Fruit fly (Drosophila melanogaster) whole organism, pupa: ENCODE results near the gene CG7290.

Source experiments
- CG12605 ChIP-seq: fragments of 200-800 bp; sonication (Bioruptor generic); IDR thresholded peaks from 2 replicates; pipeline ENCODE4 v1.3.6; 2022; ENCODE audit warnings: missing biosample characterization, missing genetic modification characterization
- CG13204 ChIP-seq: fragments of 200-800 bp; sonication (Bioruptor generic); optimal IDR thresholded peaks from 2 replicates; lab custom pipeline; 2018; ENCODE audit warnings: missing biosample characterization, mild to moderate bottlenecking, missing genetic modification characterization, moderate library complexity
- CG14655 ChIP-seq: fragments of 200-800 bp; sonication (Bioruptor generic); optimal IDR thresholded peaks from 3 replicates; lab custom pipeline; 2017; ENCODE audit warnings: mild to moderate bottlenecking, missing biosample characterization, missing genetic modification reagents, missing genetic modification characterization
- CG15710 ChIP-seq: fragments of 200-800 bp; sonication (Bioruptor generic); optimal IDR thresholded peaks from 2 replicates; lab custom pipeline; 2018; ENCODE audit warnings: missing biosample characterization, mild to moderate bottlenecking, missing genetic modification characterization, moderate library complexity
- CG34367 ChIP-seq: fragments of 200-800 bp; sonication (Bioruptor generic); optimal IDR thresholded peaks from 2 replicates; lab custom pipeline; 2018; ENCODE audit warnings: missing biosample characterization, mild to moderate bottlenecking, missing genetic modification characterization
- CG4496 ChIP-seq: fragments of 200-800 bp; sonication (Bioruptor generic); IDR thresholded peaks from 3 replicates; pipeline ENCODE4 v1.3.6; 2022; ENCODE audit warnings: missing biosample characterization, missing genetic modification characterization
- CG8159 ChIP-seq: fragments of 200-800 bp; sonication (Bioruptor generic); optimal IDR thresholded peaks from 3 replicates; lab custom pipeline; 2018; ENCODE audit warnings: missing biosample characterization, mild to moderate bottlenecking, missing genetic modification characterization, moderate library complexity
- CG8301 ChIP-seq: fragments of 200-800 bp; sonication (Bioruptor generic); optimal IDR thresholded peaks from 2 replicates; lab custom pipeline; 2018; ENCODE audit warnings: missing biosample characterization, mild to moderate bottlenecking, missing genetic modification characterization
- D1 ChIP-seq: fragments of 200-800 bp; sonication (Bioruptor generic); optimal IDR thresholded peaks from 2 replicates; lab custom pipeline; 2018; ENCODE audit warnings: missing biosample characterization, mild to moderate bottlenecking, missing genetic modification characterization, moderate library complexity
- EcR ChIP-seq: fragments of 200-800 bp; sonication (Bioruptor generic); optimal IDR thresholded peaks from 3 replicates; lab custom pipeline; 2019; ENCODE audit warnings: missing biosample characterization, missing genetic modification characterization, mild to moderate bottlenecking, moderate library complexity, missing genetic modification reagents
- Ets98B ChIP-seq: fragments of 200-800 bp; sonication (Bioruptor generic); IDR thresholded peaks from 2 replicates; pipeline ENCODE4 v1.3.6; 2022; ENCODE audit warnings: missing biosample characterization, missing genetic modification characterization
- Pif1B ChIP-seq: fragments of 200-800 bp; sonication (Bioruptor generic); optimal IDR thresholded peaks from 3 replicates; lab custom pipeline; 2016; ENCODE audit warnings: missing biosample characterization, missing genetic modification characterization
- gl ChIP-seq: fragments of 200-800 bp; sonication (Bioruptor generic); optimal IDR thresholded peaks from 2 replicates; lab custom pipeline; 2018; ENCODE audit warnings: missing biosample characterization, mild to moderate bottlenecking, missing genetic modification characterization
- rn ChIP-seq: fragments of 200-800 bp; sonication (Bioruptor generic); IDR thresholded peaks from 2 replicates; pipeline ENCODE4 v1.3.6; 2022; ENCODE audit warnings: missing biosample characterization, missing genetic modification characterization

- TF ChIP-seq CG12605 (no peak), CG13204 (no peak), Pif1B (no peak), CG15710 (tag; lab: Kevin White, UChicago) (no peak), CG34367 (tag; lab: Kevin White, UChicago) (no peak), rn (GFP tag; lab: Robert Waterston, UW) (no peak), D1 (tag; lab: Kevin White, UChicago) (no peak), CG8301 (no peak), Ets98B (GFP tag; lab: Robert Waterston, UW) (no peak), CG14655 (GFP tag; lab: Kevin White, UChicago) (no peak), CG8159 (tag; lab: Kevin White, UChicago) (no peak), EcR (GFP tag; lab: Kevin White, UChicago) (no peak), gl (tag; lab: Kevin White, UChicago) (no peak), CG4496 (GFP tag; lab: Robert Waterston, UW) (no peak)
Measured at dm6 chr3L:20191848-20192247, 14.0 kb downstream of the CG7290 start.
